Worm (Caenorhabditis elegans): ENCODE results near the gene gcc-2.

The gcc-2 gene

ce11 chrIII:9802045-9802444, 40.1 kb upstream of the gcc-2 start:
- TF ChIP-seq pha-4 (GFP tag; IDR thresholded peaks at IDR 0.05) = no peak; the same call in 1 of the 2 replicates
- TF ChIP-seq pha-4 (tag; optimal IDR thresholded peaks at IDR 0.05) = no peak
- TF ChIP-seq daf-8 (GFP tag; IDR thresholded peaks at IDR 0.05) = no peak
- TF ChIP-seq nhr-6 (tag; optimal IDR thresholded peaks at IDR 0.05) = no peak
- TF ChIP-seq ceh-82 (tag; optimal IDR thresholded peaks at IDR 0.05) = no peak
- TF ChIP-seq ceh-44 (GFP tag; IDR thresholded peaks at IDR 0.05) = no peak
- no peak for TF ChIP-seq nhr-76 (tag; optimal IDR thresholded peaks at IDR 0.05)
- no peak for TF ChIP-seq ztf-7 (tag; optimal IDR thresholded peaks at IDR 0.05)
- no peak for TF ChIP-seq R02D3.7 (tag; optimal IDR thresholded peaks at IDR 0.05)
- no peak for TF ChIP-seq lin-1 (GFP tag; IDR thresholded peaks at IDR 0.05)
- no peak for TF ChIP-seq zfp-3 (GFP tag; conservative IDR thresholded peaks at IDR 0.05)
- no peak for TF ChIP-seq mep-1 (tag; optimal IDR thresholded peaks at IDR 0.05)
- no peak for TF ChIP-seq sdz-12 (GFP tag; optimal IDR thresholded peaks at IDR 0.05)
- TF ChIP-seq nhr-25 (tag; optimal IDR thresholded peaks at IDR 0.05; ENCODE audit: borderline replicate concordance, insufficient read depth) = no peak
- TF ChIP-seq nhr-11 (tag; optimal IDR thresholded peaks at IDR 0.05) = no peak
- TF ChIP-seq nhr-10 (tag; optimal IDR thresholded peaks at IDR 0.05) = no peak
- no peak for TF ChIP-seq madf-9 (GFP tag; conservative IDR thresholded peaks at IDR 0.05)
- TF ChIP-seq mdt-29 (GFP tag; IDR thresholded peaks at IDR 0.05) = no peak
- no peak for TF ChIP-seq ztf-11 (tag; optimal IDR thresholded peaks at IDR 0.05)
- no peak for TF ChIP-seq Y48G9A.11 (GFP tag; IDR thresholded peaks at IDR 0.05)

DNA sequence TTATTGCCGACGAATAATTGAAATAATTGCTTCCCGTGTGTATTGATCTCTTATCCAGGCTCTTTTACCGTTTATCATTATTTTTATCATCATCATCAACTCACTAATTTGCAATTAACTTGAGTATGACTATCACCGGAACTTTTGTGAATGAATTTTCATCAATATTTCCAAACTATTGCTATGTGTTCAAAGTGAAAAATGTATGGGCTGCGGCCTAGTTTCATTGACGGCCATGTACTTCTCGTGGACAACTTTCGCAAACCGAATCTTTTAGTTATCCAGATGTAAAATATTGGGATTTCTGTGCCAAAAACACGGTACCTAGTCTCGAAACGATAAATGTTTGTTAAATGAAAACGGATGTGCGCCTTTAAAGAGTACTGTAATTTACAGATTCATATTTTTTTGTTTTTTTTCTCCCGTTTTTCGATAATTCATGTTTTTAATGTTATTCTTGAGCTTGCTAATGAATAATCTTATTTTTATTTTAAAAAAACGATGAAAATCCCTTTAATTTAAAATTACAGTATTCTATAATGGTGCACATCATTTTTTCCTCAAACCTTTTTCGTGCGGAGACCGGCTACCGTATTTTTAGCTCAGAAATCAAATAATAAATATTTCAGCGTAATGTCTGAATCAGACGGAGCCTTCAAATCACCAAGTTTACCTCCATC, 36.7 kb upstream of the gcc-2 start, which contains the start of gene ZK632.2:
TSS of gene ZK632.2 (plus strand) at position 630 of the 680 bp plus-strand sequence.
- TF ChIP-seq daf-16 (GFP tag; optimal IDR thresholded peaks at IDR 0.05) = no peak
- peak; percentile 10 for TF ChIP-seq daf-16 (tag; optimal IDR thresholded peaks at IDR 0.05)
- TF ChIP-seq lir-3 (tag; optimal IDR thresholded peaks at IDR 0.05) = no peak
- peak; percentile 89 for TF ChIP-seq mes-2 (tag; optimal IDR thresholded peaks at IDR 0.05; ENCODE audit: poor library complexity, severe bottlenecking)
- no peak for TF ChIP-seq ceh-28 (tag; optimal IDR thresholded peaks at IDR 0.05)
- peak; percentile 26 for TF ChIP-seq lin-38 (GFP tag; IDR thresholded peaks at IDR 0.05)
- no peak for TF ChIP-seq ceh-20 (GFP tag; IDR thresholded peaks at IDR 0.05)
- peak; percentile 68 for TF ChIP-seq aha-1 (tag)
- no peak for TF ChIP-seq Y48G9A.11 (GFP tag; IDR thresholded peaks at IDR 0.05)
- peak in 1 of 2 experiments; percentile 56 for TF ChIP-seq lsy-2 (tag; optimal IDR thresholded peaks at IDR 0.05)
- no peak for TF ChIP-seq ces-1 (GFP tag; optimal IDR thresholded peaks at IDR 0.05)
- TF ChIP-seq F37D6.2 (tag; optimal IDR thresholded peaks at IDR 0.05) = no peak
- no peak for TF ChIP-seq rbr-2 (tag; optimal IDR thresholded peaks at IDR 0.05)
- 0 out of 2 replicates have a peak, but pooled peaks have one; percentile 8 for TF ChIP-seq hmg-1.1 (GFP tag; IDR thresholded peaks at IDR 0.05)

ce11 chrIII:9796448-9796847, 34.5 kb upstream of the gcc-2 start, which contains the start of gene srxa-10:
TSS of gene srxa-10 (minus strand) at chrIII:9796548.
- TF ChIP-seq madf-5 (GFP tag; IDR thresholded peaks at IDR 0.05) (no peak), tag-97 (GFP tag; IDR thresholded peaks at IDR 0.05) (no peak), nhr-77 (tag; optimal IDR thresholded peaks at IDR 0.05) (no peak), arid-1 (GFP tag; conservative IDR thresholded peaks at IDR 0.05) (no peak), cey-2 (tag; optimal IDR thresholded peaks at IDR 0.05; ENCODE audit: borderline replicate concordance, insufficient read depth) (no peak), lim-7 (GFP tag; IDR thresholded peaks at IDR 0.05) (no peak), zfp-3 (GFP tag; conservative IDR thresholded peaks at IDR 0.05) (no peak), nhr-11 (tag; optimal IDR thresholded peaks at IDR 0.05) (no peak), mdl-1 (tag; optimal IDR thresholded peaks at IDR 0.05) (no peak), Y75B8A.6 (GFP tag; IDR thresholded peaks at IDR 0.05) (no peak), snpc-4 (tag; optimal IDR thresholded peaks at IDR 0.05) (no peak), mxl-2 (GFP tag; conservative IDR thresholded peaks at IDR 0.05) (no peak), F49E8.2 (tag; optimal IDR thresholded peaks at IDR 0.05; ENCODE audit: borderline replicate concordance) (no peak), duxl-1 (tag; optimal IDR thresholded peaks at IDR 0.05; ENCODE audit: poor library complexity) (no peak), hif-1 (tag; optimal IDR thresholded peaks at IDR 0.05) (no peak), egl-43 (GFP tag; IDR thresholded peaks at IDR 0.05) (no peak), fkh-10 (GFP tag; optimal IDR thresholded peaks at IDR 0.05) (no peak)
